Worm (Caenorhabditis elegans) whole organism, young adult: Measurements from ENCODE around the gene EEED8.14.

ENCODE experiments used
- C06A6.2 ChIP-seq: fragments of 200-800 bp; sonication (Bioruptor generic); conservative IDR thresholded peaks from 2 replicates; pipeline ENCODE4 v1.3.6; 2022; ENCODE audit warnings: missing genetic modification characterization, missing compliant biosample characterization
- ceh-27 ChIP-seq: fragments of 200-800 bp; sonication (Bioruptor generic); optimal IDR thresholded peaks from 2 replicates; lab custom pipeline; 2018; ENCODE audit warnings: mild to moderate bottlenecking, missing genetic modification characterization, moderate library complexity, missing compliant biosample characterization
- efl-1 ChIP-seq: fragments of 150-350 bp; optimal IDR thresholded peaks from 2 replicates; lab custom pipeline; 2014; ENCODE audit warnings: missing biosample characterization, missing genetic modification reagents, missing genetic modification characterization
- gei-17 ChIP-seq: fragments of 200-800 bp; sonication (Bioruptor generic); optimal IDR thresholded peaks from 2 replicates; lab custom pipeline; 2018; ENCODE audit warnings: mild to moderate bottlenecking, missing genetic modification characterization, missing compliant biosample characterization
- nhr-179 ChIP-seq: sonication (generic microtip); optimal IDR thresholded peaks from 2 replicates; lab custom pipeline; 2016; ENCODE audit warnings: mild to moderate bottlenecking, missing genetic modification characterization, missing compliant biosample characterization
- pha-4 ChIP-seq: fragments of 150-350 bp; sonication (generic microtip); optimal IDR thresholded peaks from 2 replicates; lab custom pipeline; 2014; ENCODE audit warnings: missing biosample characterization, missing genetic modification reagents, missing genetic modification characterization
- repo-1 ChIP-seq: sonication (generic microtip); optimal IDR thresholded peaks from 2 replicates; lab custom pipeline; 2017; ENCODE audit warnings: mild to moderate bottlenecking, missing genetic modification characterization, missing compliant biosample characterization
- snpc-4 ChIP-seq, 5 experiments: fragments of 150-350 bp in 1 of 5; sonication (generic microtip) in 4 of 5; optimal IDR thresholded peaks; 2 replicates each; lab custom pipeline; 2014 to 2018; ENCODE audit warnings: missing genetic modification characterization in 5 of 5, missing biosample characterization in 3 of 5, antibody characterized with exemption in 2 of 5, mild to moderate bottlenecking in 2 of 5, missing compliant biosample characterization in 2 of 5, missing genotype in 2 of 5, moderate library complexity in 2 of 5, missing genetic modification reagents in 1 of 5
- somi-1 ChIP-seq: fragments of 200-800 bp; sonication (Bioruptor generic); optimal IDR thresholded peaks from 2 replicates; lab custom pipeline; 2018; ENCODE audit warnings: mild to moderate bottlenecking, missing genetic modification characterization, missing compliant biosample characterization
- unc-62 ChIP-seq: fragments of 150-350 bp; optimal IDR thresholded peaks from 2 replicates; lab custom pipeline; 2014; ENCODE audit warnings: missing biosample characterization, missing genetic modification reagents, missing genetic modification characterization

ce11 chrII:5391447-5391846 lies 22.4 kb downstream of the EEED8.14 start:
- no peak for TF ChIP-seq snpc-4 (GFP tag; optimal IDR thresholded peaks at IDR 0.05; lab: Kevin White, UChicago)
- no peak for TF ChIP-seq snpc-4 (tag; optimal IDR thresholded peaks at IDR 0.05; lab: Kevin White, UChicago)
- TF ChIP-seq C06A6.2: no peak
- no peak for TF ChIP-seq ceh-27 (GFP tag; lab: Kevin White, UChicago)
- TF ChIP-seq unc-62 (GFP tag; lab: Kevin White, UChicago): no peak
- TF ChIP-seq repo-1 (tag; lab: Kevin White, UChicago): no peak
- TF ChIP-seq efl-1 (GFP tag; lab: Kevin White, UChicago): no peak
- TF ChIP-seq somi-1 (GFP tag; lab: Kevin White, UChicago): no peak
- TF ChIP-seq pha-4 (tag; lab: Kevin White, UChicago): no peak
- no peak for TF ChIP-seq gei-17 (GFP tag; lab: Kevin White, UChicago)
- TF ChIP-seq nhr-179: no peak
